Fruit fly (Drosophila melanogaster) whole organism, embryonic: Measurements from ENCODE around the gene Neurochondrin.

Experiments
- ATbp ChIP-seq: fragments of 200-800 bp; sonication (Bioruptor generic); optimal IDR thresholded peaks from 2 replicates; lab custom pipeline; 2017; ENCODE audit warnings: missing biosample characterization, mild to moderate bottlenecking, missing genetic modification characterization, missing genetic modification reagents
- Ada2b ChIP-seq: fragments of 200-800 bp; sonication (Bioruptor generic); IDR thresholded peaks from 2 replicates; pipeline ENCODE4 v1.3.6; 2022; ENCODE audit warnings: missing biosample characterization, missing genetic modification characterization
- B-H2 ChIP-seq: fragments of 200-800 bp; sonication (Bioruptor generic); optimal IDR thresholded peaks from 2 replicates; lab custom pipeline; 2018; ENCODE audit warnings: missing biosample characterization, mild to moderate bottlenecking, missing genetic modification characterization
- BtbVII ChIP-seq: fragments of 200-800 bp; sonication (Bioruptor generic); optimal IDR thresholded peaks from 3 replicates; lab custom pipeline; 2017; ENCODE audit warnings: missing biosample characterization, mild to moderate bottlenecking, missing genetic modification characterization
- CG11085 ChIP-seq: fragments of 200-800 bp; sonication (Bioruptor generic); IDR thresholded peaks from 2 replicates; pipeline ENCODE4 v1.3.6; 2022; ENCODE audit warnings: missing biosample characterization, missing genetic modification characterization
- CG11456 ChIP-seq: fragments of 200-800 bp; sonication (Bioruptor generic); IDR thresholded peaks from 3 replicates; pipeline ENCODE4 v1.3.6; 2022; ENCODE audit warnings: missing biosample characterization, missing genetic modification characterization
- CG11560 ChIP-seq: fragments of 200-800 bp; sonication (Bioruptor generic); IDR thresholded peaks from 3 replicates; pipeline ENCODE4 v1.3.6; 2022; ENCODE audit warnings: missing biosample characterization, missing genetic modification characterization
- CG14441 ChIP-seq: fragments of 200-800 bp; sonication (Bioruptor generic); IDR thresholded peaks from 2 replicates; pipeline ENCODE4 v1.3.6; 2022; ENCODE audit warnings: missing biosample characterization, missing genetic modification characterization
- CG1529 ChIP-seq: fragments of 200-800 bp; sonication (Bioruptor generic); optimal IDR thresholded peaks from 3 replicates; lab custom pipeline; 2018; ENCODE audit warnings: missing biosample characterization, missing genetic modification characterization
- CG17612 ChIP-seq: fragments of 200-800 bp; sonication (Bioruptor generic); IDR thresholded peaks from 2 replicates; pipeline ENCODE4 v1.3.6; 2022; ENCODE audit warnings: missing biosample characterization, missing genetic modification characterization
- CG18011 ChIP-seq: fragments of 200-800 bp; sonication (Bioruptor generic); optimal IDR thresholded peaks from 2 replicates; lab custom pipeline; 2017; ENCODE audit warnings: missing biosample characterization, missing genetic modification characterization, mild to moderate bottlenecking, moderate library complexity, missing genotype
- CG2875 ChIP-seq: fragments of 200-800 bp; sonication (Bioruptor generic); optimal IDR thresholded peaks from 2 replicates; lab custom pipeline; 2017; ENCODE audit warnings: missing biosample characterization, mild to moderate bottlenecking, missing genetic modification characterization, missing genetic modification reagents
- CG30403 ChIP-seq: fragments of 200-800 bp; sonication (Bioruptor generic); optimal IDR thresholded peaks from 3 replicates; lab custom pipeline; 2016; ENCODE audit warnings: missing biosample characterization, missing genetic modification characterization
- CG3065 ChIP-seq: fragments of 200-800 bp; sonication (Bioruptor generic); optimal IDR thresholded peaks from 2 replicates; lab custom pipeline; 2016; ENCODE audit warnings: missing biosample characterization, missing genetic modification characterization
- CG31441 ChIP-seq: fragments of 200-800 bp; sonication (Bioruptor generic); IDR thresholded peaks from 2 replicates; pipeline ENCODE4 v1.3.6; 2022; ENCODE audit warnings: missing biosample characterization, missing genetic modification characterization
- CG8765 ChIP-seq: fragments of 200-800 bp; sonication (Bioruptor generic); IDR thresholded peaks from 2 replicates; pipeline ENCODE4 v1.3.6; 2022; ENCODE audit warnings: missing biosample characterization, missing genetic modification characterization
- Doc3 ChIP-seq: fragments of 200-800 bp; sonication (Bioruptor generic); IDR thresholded peaks from 3 replicates; pipeline ENCODE4 v1.3.6; 2022; ENCODE audit warnings: missing biosample characterization, missing genetic modification characterization; ENCODE audit not compliant: partially characterized antibody
- Elba2 ChIP-seq: fragments of 200-800 bp; sonication (Bioruptor generic); optimal IDR thresholded peaks from 3 replicates; lab custom pipeline; 2016; ENCODE audit warnings: missing biosample characterization, missing genetic modification characterization
- Hr3 ChIP-seq: fragments of 200-800 bp; sonication (Bioruptor generic); optimal IDR thresholded peaks from 3 replicates; lab custom pipeline; 2016; ENCODE audit warnings: missing biosample characterization, missing genetic modification characterization
- Lhr ChIP-seq: fragments of 200-800 bp; sonication (Bioruptor generic); optimal IDR thresholded peaks from 3 replicates; lab custom pipeline; 2017; ENCODE audit warnings: mild to moderate bottlenecking, missing biosample characterization, missing genetic modification reagents, missing genetic modification characterization
- Max ChIP-seq: fragments of 200-800 bp; sonication (Bioruptor generic); optimal IDR thresholded peaks from 2 replicates; lab custom pipeline; 2016; ENCODE audit warnings: missing biosample characterization, mild to moderate bottlenecking, missing genetic modification characterization
- NK7.1 ChIP-seq: fragments of 200-800 bp; sonication (Bioruptor generic); optimal IDR thresholded peaks from 3 replicates; lab custom pipeline; 2016; ENCODE audit warnings: missing biosample characterization, missing genetic modification characterization
- Nf-YC ChIP-seq: fragments of 200-800 bp; optimal IDR thresholded peaks from 3 replicates; lab custom pipeline; 2019; ENCODE audit warnings: missing biosample characterization, mild to moderate bottlenecking, missing genetic modification characterization, moderate library complexity
- Rx ChIP-seq: fragments of 200-800 bp; sonication (Bioruptor generic); IDR thresholded peaks from 2 replicates; pipeline ENCODE4 v1.3.6; 2022; ENCODE audit warnings: missing biosample characterization, missing genetic modification characterization
- Sox100B ChIP-seq: fragments of 200-800 bp; sonication (Bioruptor generic); optimal IDR thresholded peaks from 3 replicates; lab custom pipeline; 2018; ENCODE audit warnings: missing biosample characterization, mild to moderate bottlenecking, missing genetic modification characterization
- YL-1 ChIP-seq: fragments of 200-800 bp; sonication (Bioruptor generic); optimal IDR thresholded peaks from 3 replicates; lab custom pipeline; 2017; ENCODE audit warnings: missing biosample characterization, mild to moderate bottlenecking, missing genetic modification characterization
- ab ChIP-seq: fragments of 200-800 bp; sonication (Bioruptor generic); optimal IDR thresholded peaks from 2 replicates; lab custom pipeline; 2016; ENCODE audit warnings: missing biosample characterization, missing genetic modification characterization
- aop ChIP-seq: fragments of 200-800 bp; sonication (Bioruptor generic); IDR thresholded peaks from 2 replicates; pipeline ENCODE4 v1.3.6; 2022; ENCODE audit warnings: missing biosample characterization, missing genetic modification characterization
- ato ChIP-seq: fragments of 200-800 bp; sonication (Bioruptor generic); IDR thresholded peaks from 2 replicates; pipeline ENCODE4 v1.3.6; 2022; ENCODE audit warnings: missing biosample characterization, missing genetic modification characterization; ENCODE audit not compliant: partially characterized antibody
- br ChIP-seq: fragments of >200 bp; optimal IDR thresholded peaks from 2 replicates; lab custom pipeline; 2017
- chif ChIP-seq, 2 experiments: fragments of 200-800 bp; sonication (Bioruptor generic); optimal IDR thresholded peaks; 3 replicates each; lab custom pipeline; 2016; ENCODE audit warnings: missing biosample characterization in 2 of 2, missing genetic modification characterization in 2 of 2
- chinmo ChIP-seq: fragments of 200-800 bp; sonication (Bioruptor generic); IDR thresholded peaks from 4 replicates; pipeline ENCODE4 v1.3.6; 2022; ENCODE audit warnings: missing biosample characterization, missing genetic modification characterization; ENCODE audit not compliant: partially characterized antibody
- da ChIP-seq: fragments of 200-800 bp; sonication (Bioruptor generic); optimal IDR thresholded peaks from 2 replicates; lab custom pipeline; 2016; ENCODE audit warnings: missing biosample characterization, missing genetic modification characterization
- ftz-f1 ChIP-seq: fragments of 200-800 bp; sonication (Bioruptor generic); optimal IDR thresholded peaks from 2 replicates; lab custom pipeline; 2016; ENCODE audit warnings: missing biosample characterization, missing genetic modification characterization
- gro ChIP-seq: fragments of 200-800 bp; sonication (Bioruptor generic); optimal IDR thresholded peaks from 2 replicates; lab custom pipeline; 2016; ENCODE audit warnings: missing biosample characterization, missing genetic modification characterization
- hb ChIP-seq: fragments of 200-800 bp; sonication (Bioruptor generic); IDR thresholded peaks from 3 replicates; pipeline ENCODE4 v1.3.6; 2022; ENCODE audit warnings: missing biosample characterization, missing genetic modification characterization; ENCODE audit not compliant: partially characterized antibody
- hkb ChIP-seq, 2 experiments: fragments of 200-800 bp in 1 of 2; fragments of >200 bp in 1 of 2; sonication (Bioruptor generic) in 1 of 2; IDR thresholded peaks in 1 of 2; optimal IDR thresholded peaks in 1 of 2; 2 replicates each; pipeline versions ENCODE4 v1.3.6 to Lab custom; 2017 to 2022; ENCODE audit warnings: missing biosample characterization in 1 of 2, missing genetic modification characterization in 1 of 2
- ind ChIP-seq: fragments of 200-800 bp; sonication (Bioruptor generic); optimal IDR thresholded peaks from 3 replicates; lab custom pipeline; 2016; ENCODE audit warnings: missing biosample characterization, missing genetic modification characterization
- inv ChIP-seq: fragments of 200-800 bp; sonication (Bioruptor generic); IDR thresholded peaks from 2 replicates; pipeline ENCODE4 v1.3.6; 2022; ENCODE audit warnings: missing biosample characterization, missing genetic modification characterization; ENCODE audit not compliant: partially characterized antibody
- klu ChIP-seq: fragments of 200-800 bp; sonication (Bioruptor generic); IDR thresholded peaks from 2 replicates; pipeline ENCODE4 v1.3.6; 2022; ENCODE audit warnings: missing biosample characterization, missing genetic modification characterization
- lilli ChIP-seq: fragments of 200-800 bp; sonication (Bioruptor generic); optimal IDR thresholded peaks from 3 replicates; lab custom pipeline; 2016; ENCODE audit warnings: missing biosample characterization, missing genetic modification characterization
- nerfin-1 ChIP-seq: fragments of 200-800 bp; sonication (Bioruptor generic); optimal IDR thresholded peaks from 3 replicates; lab custom pipeline; 2019; ENCODE audit warnings: missing biosample characterization, mild to moderate bottlenecking, missing genetic modification characterization, moderate library complexity
- pfk ChIP-seq: fragments of 200-800 bp; sonication (Bioruptor generic); optimal IDR thresholded peaks from 2 replicates; lab custom pipeline; 2018; ENCODE audit warnings: missing biosample characterization, mild to moderate bottlenecking, missing genetic modification characterization, moderate library complexity
- prd ChIP-seq, 3 experiments: fragments of >200 bp in 2 of 3; fragments of 200-800 bp in 1 of 3; sonication (Bioruptor generic) in 1 of 3; optimal IDR thresholded peaks in 2 of 3; IDR thresholded peaks in 1 of 3; 2 replicates in 2 of 3; 3 replicates in 1 of 3; pipeline versions ENCODE4 v1.3.6 to Lab custom; 2017 to 2022; ENCODE audit warnings: missing biosample characterization in 1 of 3, missing genetic modification characterization in 1 of 3
- stc ChIP-seq: fragments of 200-800 bp; sonication (Bioruptor generic); IDR thresholded peaks from 2 replicates; pipeline ENCODE4 v1.3.6; 2022; ENCODE audit warnings: missing biosample characterization, missing genetic modification characterization
- tin ChIP-seq: fragments of 200-800 bp; sonication (Bioruptor generic); optimal IDR thresholded peaks from 3 replicates; lab custom pipeline; 2016; ENCODE audit warnings: missing biosample characterization, missing genetic modification characterization
- vfl ChIP-seq: fragments of 200-800 bp; sonication (Bioruptor generic); optimal IDR thresholded peaks from 2 replicates; lab custom pipeline; 2016; ENCODE audit warnings: missing biosample characterization, missing genetic modification characterization
- vvl ChIP-seq: fragments of 200-800 bp; sonication (Bioruptor generic); IDR thresholded peaks from 2 replicates; pipeline ENCODE4 v1.3.6; 2022; ENCODE audit warnings: missing biosample characterization, missing genetic modification characterization
- z ChIP-seq: fragments of 200-800 bp; sonication (Bioruptor generic); IDR thresholded peaks from 3 replicates; pipeline ENCODE4 v1.3.6; 2022; ENCODE audit warnings: missing biosample characterization, missing genetic modification characterization

Gene Neurochondrin

DNA sequence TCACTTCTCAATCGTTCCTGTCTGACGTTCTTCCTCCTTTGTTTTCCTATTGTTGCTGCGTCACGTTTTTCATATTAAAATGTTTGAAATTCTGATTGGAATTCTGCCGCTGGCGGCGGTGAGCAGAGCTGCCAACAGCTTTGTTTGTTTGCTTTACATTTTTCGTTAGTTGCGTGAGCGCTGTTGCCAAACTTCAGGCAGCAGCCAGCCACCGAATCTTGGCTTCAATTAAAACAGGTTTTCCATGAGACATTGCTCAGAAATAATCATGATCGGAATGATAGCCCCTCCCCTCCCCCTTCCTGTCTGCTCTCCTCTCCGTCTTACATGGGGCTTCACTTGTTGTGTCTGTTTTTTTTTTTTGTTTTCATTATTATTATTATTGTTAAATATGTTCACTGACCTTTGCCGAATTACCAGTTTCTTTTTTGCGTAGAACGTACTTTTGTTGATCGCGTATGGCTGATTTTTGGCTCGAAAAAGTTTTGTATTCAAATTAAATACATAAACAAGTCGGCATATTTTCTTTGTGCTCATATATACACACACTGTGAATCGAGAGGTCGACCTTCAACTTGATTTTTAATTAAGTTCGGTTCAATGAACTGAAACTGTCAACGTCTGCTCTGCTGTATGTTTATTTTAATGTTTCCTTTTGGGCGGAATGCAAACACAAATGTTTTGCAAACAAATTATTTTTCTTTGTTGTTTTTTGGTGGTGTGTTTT is 41.9 kb upstream of the Neurochondrin start (continued):
- TF ChIP-seq CG11456 (GFP tag; lab: Robert Waterston, UW) (0 out of 3 replicates have a peak, but pooled peaks have one; percentile 31), CG18011 (GFP tag; lab: Kevin White, UChicago) (no peak), CG8765 (GFP tag; lab: Robert Waterston, UW) (no peak), hkb (optimal IDR thresholded peaks at IDR 0.05; lab: Kevin White, UChicago) (no peak), hkb (GFP tag; IDR thresholded peaks at IDR 0.05; lab: Robert Waterston, UW) (peak; percentile 43; the same call in 1 of the 2 replicates), CG17612 (GFP tag; lab: Robert Waterston, UW) (no peak), B-H2 (GFP tag; lab: Kevin White, UChicago) (no peak), Ada2b (0 out of 2 replicates have a peak, but pooled peaks have one; percentile 9), CG11560 (no peak), Doc3 (GFP tag; lab: Robert Waterston, UW) (no peak), Rx (no peak), Lhr (GFP tag; lab: Kevin White, UChicago) (no peak), ftz-f1 (peak; percentile 60), gro (GFP tag; lab: Kevin White, UChicago) (peak; percentile 14), chif (GFP tag; optimal IDR thresholded peaks at IDR 0.05; lab: Kevin White, UChicago) (no peak), ind (GFP tag; lab: Kevin White, UChicago) (no peak), BtbVII (peak; percentile 7), vfl (GFP tag; lab: Kevin White, UChicago) (no peak), CG31441 (GFP tag; lab: Robert Waterston, UW) (no peak), da (GFP tag; lab: Kevin White, UChicago) (no peak), CG14441 (GFP tag; lab: Robert Waterston, UW) (0 out of 2 replicates have a peak, but pooled peaks have one; percentile 29), aop (GFP tag; lab: Robert Waterston, UW) (0 out of 2 replicates have a peak, but pooled peaks have one; percentile 18), CG2875 (GFP tag; lab: Kevin White, UChicago) (no peak), stc (GFP tag; lab: Robert Waterston, UW) (no peak), ab (GFP tag; lab: Kevin White, UChicago) (peak; percentile 25), tin (GFP tag; lab: Kevin White, UChicago) (no peak), Hr3 (GFP tag; lab: Kevin White, UChicago) (no peak), Nf-YC (no peak), prd (optimal IDR thresholded peaks at IDR 0.05; lab: Kevin White, UChicago) (no peak), prd (GFP tag; IDR thresholded peaks at IDR 0.05; lab: Robert Waterston, UW) (no peak), CG1529 (GFP tag; lab: Kevin White, UChicago) (no peak), CG3065 (GFP tag; lab: Kevin White, UChicago) (no peak), Elba2 (GFP tag; lab: Kevin White, UChicago) (peak; percentile 92), YL-1 (GFP tag; lab: Kevin White, UChicago) (no peak), br (lab: Kevin White, UChicago) (no peak), nerfin-1 (no peak), ato (GFP tag; lab: Robert Waterston, UW) (no peak), ATbp (GFP tag; lab: Kevin White, UChicago) (no peak), NK7.1 (GFP tag; lab: Kevin White, UChicago) (no peak), vvl (GFP tag; lab: Robert Waterston, UW) (peak; percentile 46; the same call in 1 of the 2 replicates), Max (GFP tag; lab: Kevin White, UChicago) (no peak), CG30403 (GFP tag; lab: Kevin White, UChicago) (no peak), Sox100B (GFP tag; lab: Kevin White, UChicago) (peak; percentile 8), chinmo (GFP tag; lab: Robert Waterston, UW) (peak; percentile 80; the same call in 1 of the 4 replicates), klu (GFP tag; lab: Robert Waterston, UW) (no peak), z (GFP tag; lab: Robert Waterston, UW) (0 out of 3 replicates have a peak, but pooled peaks have one; percentile 12), pfk (GFP tag; lab: Kevin White, UChicago) (peak; percentile 95), hb (GFP tag; lab: Robert Waterston, UW) (no peak), CG11085 (GFP tag; lab: Robert Waterston, UW) (no peak), lilli (GFP tag; lab: Kevin White, UChicago) (no peak), inv (GFP tag; lab: Robert Waterston, UW) (no peak)
